Worm (Caenorhabditis elegans): ENCODE measurements around the gene F56F10.1.

- TF ChIP-seq pha-4 (GFP tag; IDR thresholded peaks at IDR 0.05): no peak
- TF ChIP-seq pha-4 (tag; optimal IDR thresholded peaks at IDR 0.05): no peak
- no peak for TF ChIP-seq R02D3.7 (tag; optimal IDR thresholded peaks at IDR 0.05)
- no peak for TF ChIP-seq ama-1 (optimal IDR thresholded peaks at IDR 0.05)
- TF ChIP-seq skn-1 (tag; optimal IDR thresholded peaks at IDR 0.05): no peak
- TF ChIP-seq sdz-12 (GFP tag; optimal IDR thresholded peaks at IDR 0.05): no peak
- TF ChIP-seq ceh-82 (tag; optimal IDR thresholded peaks at IDR 0.05): no peak
- TF ChIP-seq zfp-2 (tag; optimal IDR thresholded peaks at IDR 0.05): no peak
- TF ChIP-seq nhr-28 (tag; optimal IDR thresholded peaks at IDR 0.05): no peak
- TF ChIP-seq nhr-42 (GFP tag; IDR thresholded peaks at IDR 0.05): no peak
- TF ChIP-seq nhr-102 (tag; optimal IDR thresholded peaks at IDR 0.05): no peak
- TF ChIP-seq lin-15B (tag; optimal IDR thresholded peaks at IDR 0.05): no peak
- no peak for TF ChIP-seq aly-2 (tag; optimal IDR thresholded peaks at IDR 0.05)
- TF ChIP-seq mdl-1 (tag; optimal IDR thresholded peaks at IDR 0.05): no peak
Observed at ce11 chrX:873634-874033, 1.2 kb downstream of the F56F10.1 start.

Measured in whole organism, L4 larva.